Worm (Caenorhabditis elegans) whole organism, early embryonic: ENCODE results near the gene emre-1.

Experiments used
- B0310.2 ChIP-seq: sonication (generic microtip); optimal IDR thresholded peaks from 2 replicates; lab custom pipeline; 2016; ENCODE audit warnings: mild to moderate bottlenecking, missing genetic modification characterization, missing compliant biosample characterization
- F13C5.2 ChIP-seq: sonication (generic microtip); optimal IDR thresholded peaks from 2 replicates; lab custom pipeline; 2017; ENCODE audit warnings: mild to moderate bottlenecking, missing genetic modification characterization, inconsistent platforms, missing compliant biosample characterization
- aly-1 ChIP-seq: sonication (generic microtip); optimal IDR thresholded peaks from 2 replicates; lab custom pipeline; 2016; ENCODE audit warnings: missing genetic modification characterization, missing compliant biosample characterization
- ama-1 ChIP-seq: fragments of 150-350 bp; optimal IDR thresholded peaks from 2 replicates; lab custom pipeline; 2014
- ceh-13 ChIP-seq: fragments of 200-800 bp; sonication (Bioruptor generic); optimal IDR thresholded peaks from 2 replicates; lab custom pipeline; 2018; ENCODE audit warnings: mild to moderate bottlenecking, missing genetic modification characterization, missing compliant biosample characterization
- ceh-36 ChIP-seq: sonication (generic microtip); optimal IDR thresholded peaks from 2 replicates; lab custom pipeline; 2016; ENCODE audit warnings: missing genetic modification characterization, inconsistent platforms, missing compliant biosample characterization
- ets-7 ChIP-seq: sonication (generic microtip); optimal IDR thresholded peaks from 2 replicates; lab custom pipeline; 2016; ENCODE audit warnings: missing genotype, missing genetic modification characterization, missing compliant biosample characterization
- flt-1 ChIP-seq: fragments of 200-800 bp; sonication (Bioruptor generic); IDR thresholded peaks from 2 replicates; pipeline ENCODE4 v1.3.6; 2022; ENCODE audit warnings: missing genetic modification characterization, missing compliant biosample characterization
- hmbx-1 ChIP-seq: sonication (generic microtip); optimal IDR thresholded peaks from 2 replicates; lab custom pipeline; 2016; ENCODE audit warnings: mild to moderate bottlenecking, missing genetic modification characterization, missing compliant biosample characterization
- hmg-4 ChIP-seq: fragments of 200-800 bp; sonication (Bioruptor generic); optimal IDR thresholded peaks from 2 replicates; lab custom pipeline; 2018; ENCODE audit warnings: mild to moderate bottlenecking, missing genetic modification characterization, missing compliant biosample characterization
- hnd-1 ChIP-seq: sonication (generic microtip); optimal IDR thresholded peaks from 2 replicates; lab custom pipeline; 2016; ENCODE audit warnings: missing genetic modification characterization, missing compliant biosample characterization
- pes-1 ChIP-seq: fragments of 200-800 bp; sonication (Bioruptor generic); IDR thresholded peaks from 2 replicates; pipeline ENCODE4 v1.3.6; 2022; ENCODE audit warnings: missing genetic modification reagents, missing genetic modification characterization, missing compliant biosample characterization
- scrt-1 ChIP-seq: fragments of 200-800 bp; sonication (Bioruptor generic); IDR thresholded peaks from 2 replicates; pipeline ENCODE4 v1.3.6; 2022; ENCODE audit warnings: missing genetic modification characterization, missing compliant biosample characterization
- sea-1 ChIP-seq: fragments of 200-800 bp; sonication (Bioruptor generic); conservative IDR thresholded peaks from 2 replicates; pipeline ENCODE4 v1.3.6; 2022; ENCODE audit warnings: missing genetic modification characterization, missing compliant biosample characterization
- tbx-11 ChIP-seq: fragments of 200-800 bp; sonication (Bioruptor generic); IDR thresholded peaks from 2 replicates; pipeline ENCODE4 v1.3.6; 2022; ENCODE audit warnings: missing genetic modification characterization, missing compliant biosample characterization
- tbx-37 ChIP-seq: fragments of 200-800 bp; sonication (Bioruptor generic); conservative IDR thresholded peaks from 2 replicates; pipeline ENCODE4 v1.3.6; 2022; ENCODE audit warnings: missing genetic modification reagents, missing genetic modification characterization, missing compliant biosample characterization
- tra-4 ChIP-seq: sonication (generic microtip); optimal IDR thresholded peaks from 2 replicates; lab custom pipeline; 2017; ENCODE audit warnings: missing genetic modification characterization, missing compliant biosample characterization

Gene emre-1

ce11 chrX:14978756-14979155 lies 732 bp upstream of the emre-1 start:
- TF ChIP-seq flt-1 (GFP tag; lab: Robert Waterston, UW) (no peak), sea-1 (GFP tag; lab: Robert Waterston, UW) (no peak), aly-1 (no peak), F13C5.2 (tag; lab: Kevin White, UChicago) (no peak), pes-1 (GFP tag; lab: Robert Waterston, UW) (no peak), hnd-1 (tag; lab: Kevin White, UChicago) (no peak), ets-7 (no peak), ceh-36 (no peak), tra-4 (no peak), tbx-37 (GFP tag; lab: Robert Waterston, UW) (no peak), B0310.2 (tag; lab: Kevin White, UChicago) (no peak), ama-1 (lab: Kevin White, UChicago) (no peak)

DNA sequence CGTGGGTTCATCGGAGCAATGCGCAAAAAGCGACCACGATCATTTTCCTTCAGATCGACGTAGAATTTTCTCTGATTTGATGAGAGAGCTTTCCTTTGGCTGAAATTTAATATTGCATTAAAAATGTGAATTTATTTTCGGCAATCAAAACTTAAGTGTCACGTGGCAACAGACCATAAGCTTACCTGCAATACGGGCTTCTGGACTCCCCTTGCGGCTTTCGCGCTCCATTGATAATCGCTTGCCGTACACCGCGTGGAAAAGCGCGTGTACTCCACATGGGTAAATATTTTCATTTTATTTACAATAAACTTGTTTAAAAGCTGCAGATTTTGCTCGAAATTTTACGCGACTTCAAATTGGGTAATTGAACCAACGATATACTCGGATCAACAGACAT lies 3.0 kb downstream of the emre-1 start, which contains the start of gene plp-2:
plp-2 (minus strand) TSS at position 280 of the 400 bp plus-strand sequence.
- no peak for TF ChIP-seq hmbx-1 (tag; lab: Kevin White, UChicago)
- no peak for TF ChIP-seq F13C5.2 (tag; lab: Kevin White, UChicago)
- no peak for TF ChIP-seq B0310.2 (tag; lab: Kevin White, UChicago)
- no peak for TF ChIP-seq ets-7
- no peak for TF ChIP-seq ceh-36
- TF ChIP-seq ama-1 (lab: Kevin White, UChicago), result no peak
- TF ChIP-seq hnd-1 (tag; lab: Kevin White, UChicago), result no peak
- TF ChIP-seq tbx-37 (GFP tag; lab: Robert Waterston, UW), result no peak
- TF ChIP-seq flt-1 (GFP tag; lab: Robert Waterston, UW), result no peak
- no peak for TF ChIP-seq pes-1 (GFP tag; lab: Robert Waterston, UW)
- TF ChIP-seq tra-4, result no peak
- no peak for TF ChIP-seq tbx-11
- no peak for TF ChIP-seq hmg-4 (GFP tag; lab: Kevin White, UChicago)
- TF ChIP-seq sea-1 (GFP tag; lab: Robert Waterston, UW), result no peak
- no peak for TF ChIP-seq scrt-1 (GFP tag; lab: Robert Waterston, UW)
- TF ChIP-seq aly-1, result no peak
- TF ChIP-seq ceh-13 (GFP tag; lab: Kevin White, UChicago), result no peak

- TF ChIP-seq sea-1 (GFP tag; lab: Robert Waterston, UW) (no peak), scrt-1 (GFP tag; lab: Robert Waterston, UW) (no peak), aly-1 (no peak), tbx-37 (GFP tag; lab: Robert Waterston, UW) (no peak), ceh-36 (no peak), ceh-13 (GFP tag; lab: Kevin White, UChicago) (no peak)
Measured at ce11 chrX:14983274-14983673, 3.8 kb downstream of the emre-1 start, which contains the start of gene rbg-1. TSS of gene rbg-1 (plus strand) at chrX:14983533.

- no peak for TF ChIP-seq hmg-4 (GFP tag; lab: Kevin White, UChicago)
- TF ChIP-seq ceh-13 (GFP tag; lab: Kevin White, UChicago), result no peak
- no peak for TF ChIP-seq F13C5.2 (tag; lab: Kevin White, UChicago)
- no peak for TF ChIP-seq ets-7
- no peak for TF ChIP-seq flt-1 (GFP tag; lab: Robert Waterston, UW)
- no peak for TF ChIP-seq pes-1 (GFP tag; lab: Robert Waterston, UW)
- no peak for TF ChIP-seq aly-1
- no peak for TF ChIP-seq tbx-37 (GFP tag; lab: Robert Waterston, UW)
- no peak for TF ChIP-seq hmbx-1 (tag; lab: Kevin White, UChicago)
- no peak for TF ChIP-seq hnd-1 (tag; lab: Kevin White, UChicago)
- no peak for TF ChIP-seq scrt-1 (GFP tag; lab: Robert Waterston, UW)
- TF ChIP-seq ama-1 (lab: Kevin White, UChicago), result no peak
- no peak for TF ChIP-seq tra-4
- TF ChIP-seq tbx-11, result no peak
- TF ChIP-seq B0310.2 (tag; lab: Kevin White, UChicago), result no peak
- no peak for TF ChIP-seq ceh-36
- TF ChIP-seq sea-1 (GFP tag; lab: Robert Waterston, UW), result no peak
Measured at ce11 chrX:14988160-14988559, 8.7 kb downstream of the emre-1 start.

DNA sequence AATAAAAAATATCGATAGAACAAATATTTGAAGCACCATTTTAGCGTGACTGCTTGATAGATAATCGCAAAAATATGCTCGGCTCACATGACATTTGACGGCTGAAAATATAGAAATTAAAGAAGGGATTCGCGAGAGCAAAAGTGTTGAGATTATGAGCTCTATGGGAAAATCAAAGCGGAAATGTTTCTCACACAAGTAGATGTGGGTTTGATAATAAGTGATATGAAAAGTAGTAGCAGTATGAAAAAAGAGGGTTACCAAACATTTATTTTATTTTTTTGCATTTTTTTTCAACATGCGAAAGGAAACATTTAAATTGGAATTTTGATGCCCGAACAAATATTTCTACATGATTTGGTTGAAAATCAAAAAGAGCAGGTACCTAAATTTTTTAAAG lies 11.8 kb downstream of the emre-1 start, which contains the start of gene iglr-1:
iglr-1 (minus strand) TSS at position 101 of the 400 bp plus-strand sequence.
- TF ChIP-seq tbx-37 (GFP tag; lab: Robert Waterston, UW) (no peak), ama-1 (lab: Kevin White, UChicago) (no peak)

- TF ChIP-seq tbx-37 (GFP tag; lab: Robert Waterston, UW) (no peak), hmg-4 (GFP tag; lab: Kevin White, UChicago) (no peak), hmbx-1 (tag; lab: Kevin White, UChicago) (no peak), hnd-1 (tag; lab: Kevin White, UChicago) (no peak), ets-7 (no peak), tbx-11 (no peak), ceh-13 (GFP tag; lab: Kevin White, UChicago) (no peak), scrt-1 (GFP tag; lab: Robert Waterston, UW) (no peak), ceh-36 (no peak), tra-4 (no peak), aly-1 (no peak)
Measured at ce11 chrX:14993744-14994143, 14.3 kb downstream of the emre-1 start.

DNA sequence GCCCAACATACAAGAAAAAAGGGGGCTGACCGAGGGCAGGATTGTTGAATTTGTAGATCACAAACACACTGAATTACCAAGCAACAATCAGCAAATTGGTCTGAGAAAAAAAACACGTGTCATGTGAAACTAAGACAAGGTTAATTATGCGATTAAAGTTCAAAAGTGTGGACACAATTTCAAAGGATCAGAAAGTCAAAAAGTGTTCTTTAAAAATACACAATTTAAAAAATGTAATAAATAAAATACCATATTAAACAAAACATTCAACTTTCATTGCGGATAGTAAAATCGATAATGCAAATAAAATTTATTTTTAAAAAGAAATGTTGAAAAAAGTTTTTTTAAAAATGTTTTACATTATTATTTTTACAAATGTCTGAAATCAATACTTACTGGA lies 19.6 kb downstream of the emre-1 start, which contains the start of gene cutl-3:
cutl-3 (minus strand) TSS at position 101 of the 400 bp plus-strand sequence.
- TF ChIP-seq ets-7, result no peak
- no peak for TF ChIP-seq ama-1 (lab: Kevin White, UChicago)
- no peak for TF ChIP-seq ceh-13 (GFP tag; lab: Kevin White, UChicago)
- TF ChIP-seq tbx-11, result no peak
- no peak for TF ChIP-seq F13C5.2 (tag; lab: Kevin White, UChicago)
- TF ChIP-seq scrt-1 (GFP tag; lab: Robert Waterston, UW), result no peak
- TF ChIP-seq pes-1 (GFP tag; lab: Robert Waterston, UW), result no peak
- no peak for TF ChIP-seq tra-4
- no peak for TF ChIP-seq aly-1
- no peak for TF ChIP-seq hnd-1 (tag; lab: Kevin White, UChicago)
- TF ChIP-seq hmbx-1 (tag; lab: Kevin White, UChicago), result no peak
- TF ChIP-seq tbx-37 (GFP tag; lab: Robert Waterston, UW), result no peak
